Worm (Caenorhabditis elegans) whole organism, L4/young adult: ENCODE data around the gene Y43F8B.22.

Experiments used
- W03F9.2 ChIP-seq: fragments of 150-350 bp; optimal IDR thresholded peaks from 2 replicates; lab custom pipeline; 2014; ENCODE audit warnings: missing biosample characterization, missing genetic modification characterization
- dao-5 ChIP-seq: sonication (generic microtip); optimal IDR thresholded peaks from 2 replicates; lab custom pipeline; 2016; ENCODE audit warnings: missing genotype, missing genetic modification characterization, moderate library complexity, missing compliant biosample characterization
- him-1 ChIP-seq: sonication (generic microtip); optimal IDR thresholded peaks from 2 replicates; lab custom pipeline; 2016; ENCODE audit warnings: missing genotype, missing genetic modification reagents, missing genetic modification characterization, missing compliant biosample characterization

DNA sequence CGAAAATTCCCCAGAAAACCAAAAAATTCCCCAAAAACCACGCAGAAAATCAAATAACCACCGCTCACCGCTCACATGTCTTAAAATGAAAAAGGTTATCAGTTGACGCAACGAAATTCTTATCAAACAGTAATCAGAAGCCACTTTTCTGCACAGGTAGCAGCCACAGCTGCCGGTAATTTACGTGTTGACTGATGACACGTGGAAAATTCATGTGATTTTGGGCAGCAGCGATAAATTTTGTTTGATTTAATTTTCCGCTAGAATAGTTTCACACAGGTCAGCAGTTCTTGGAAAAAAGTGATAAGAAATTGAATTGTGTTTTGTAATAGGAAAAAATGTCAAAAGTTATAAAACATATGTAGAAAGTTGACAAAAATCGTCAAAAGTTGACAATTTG lies 44.9 kb downstream of the Y43F8B.22 start:
- TF ChIP-seq W03F9.2 (tag; lab: Kevin White, UChicago) (no peak), him-1 (tag; lab: Kevin White, UChicago) (no peak), dao-5 (tag; lab: Kevin White, UChicago) (no peak)
